Worm (Caenorhabditis elegans): ENCODE measurements around the gene K01A6.4.

ce11 chrIV:11701878-11702277, 38.2 kb downstream of the K01A6.4 start:
- TF ChIP-seq W03F9.2 (tag; optimal IDR thresholded peaks at IDR 0.05) (no peak), him-1 (tag; optimal IDR thresholded peaks at IDR 0.05) (no peak)
